Fruit fly (Drosophila melanogaster) whole organism, embryonic: ENCODE data around the gene Vha16-2.
A peak's percentile ranks its signal among the peaks of the same experiment; 100 is the strongest.

Experiments
- BEAF-32 ChIP-seq: fragments of 200-800 bp; sonication (Bioruptor generic); optimal IDR thresholded peaks from 3 replicates; lab custom pipeline; 2017; ENCODE audit warnings: missing biosample characterization, missing genetic modification characterization, mild to moderate bottlenecking, moderate library complexity, missing genetic modification reagents
- Bgb ChIP-seq: fragments of 200-800 bp; sonication (Bioruptor generic); IDR thresholded peaks from 2 replicates; pipeline ENCODE4 v1.3.6; 2022; ENCODE audit warnings: missing biosample characterization, missing genetic modification characterization; ENCODE audit not compliant: partially characterized antibody
- BtbVII ChIP-seq: fragments of 200-800 bp; sonication (Bioruptor generic); optimal IDR thresholded peaks from 3 replicates; lab custom pipeline; 2017; ENCODE audit warnings: missing biosample characterization, mild to moderate bottlenecking, missing genetic modification characterization
- CG10543 ChIP-seq: fragments of 200-800 bp; sonication (Bioruptor generic); optimal IDR thresholded peaks from 3 replicates; lab custom pipeline; 2017; ENCODE audit warnings: missing biosample characterization, mild to moderate bottlenecking, missing genetic modification characterization, moderate library complexity
- CG11456 ChIP-seq: fragments of 200-800 bp; sonication (Bioruptor generic); IDR thresholded peaks from 3 replicates; pipeline ENCODE4 v1.3.6; 2022; ENCODE audit warnings: missing biosample characterization, missing genetic modification characterization
- CG11504 ChIP-seq: fragments of 200-800 bp; sonication (Bioruptor generic); optimal IDR thresholded peaks from 3 replicates; lab custom pipeline; 2019; ENCODE audit warnings: missing biosample characterization, mild to moderate bottlenecking, missing genetic modification characterization, moderate library complexity
- CG1233 ChIP-seq: fragments of 200-800 bp; sonication (Bioruptor generic); optimal IDR thresholded peaks from 4 replicates; lab custom pipeline; 2018; ENCODE audit warnings: missing biosample characterization, mild to moderate bottlenecking, missing genetic modification characterization
- CG12744 ChIP-seq: fragments of 200-800 bp; sonication (Bioruptor generic); optimal IDR thresholded peaks from 2 replicates; lab custom pipeline; 2016; ENCODE audit warnings: missing biosample characterization, missing genetic modification characterization
- CG15514 ChIP-seq: fragments of 200-800 bp; sonication (Bioruptor generic); optimal IDR thresholded peaks from 3 replicates; lab custom pipeline; 2017; ENCODE audit warnings: missing biosample characterization, missing genetic modification characterization, mild to moderate bottlenecking, moderate library complexity, missing genetic modification reagents
- CG1603 ChIP-seq: fragments of 200-800 bp; sonication (Bioruptor generic); optimal IDR thresholded peaks from 2 replicates; lab custom pipeline; 2019; ENCODE audit warnings: missing biosample characterization, mild to moderate bottlenecking, missing genetic modification characterization, moderate library complexity
- CG1647 ChIP-seq: fragments of 200-800 bp; sonication (Bioruptor generic); optimal IDR thresholded peaks from 3 replicates; lab custom pipeline; 2016; ENCODE audit warnings: missing biosample characterization, missing genetic modification characterization
- CG16779 ChIP-seq: fragments of 200-800 bp; sonication (Bioruptor generic); IDR thresholded peaks from 2 replicates; pipeline ENCODE4 v1.3.6; 2022; ENCODE audit warnings: missing biosample characterization, missing genetic modification characterization
- CG18011 ChIP-seq: fragments of 200-800 bp; sonication (Bioruptor generic); optimal IDR thresholded peaks from 2 replicates; lab custom pipeline; 2017; ENCODE audit warnings: missing biosample characterization, missing genetic modification characterization, mild to moderate bottlenecking, moderate library complexity, missing genotype
- CG18619 ChIP-seq: fragments of 200-800 bp; sonication (Bioruptor generic); optimal IDR thresholded peaks from 3 replicates; lab custom pipeline; 2017; ENCODE audit warnings: missing biosample characterization, mild to moderate bottlenecking, missing genetic modification characterization
- CG2116 ChIP-seq: fragments of 200-800 bp; sonication (Bioruptor generic); optimal IDR thresholded peaks from 3 replicates; lab custom pipeline; 2018; ENCODE audit warnings: missing biosample characterization, mild to moderate bottlenecking, missing genetic modification characterization
- CG32532 ChIP-seq: fragments of 200-800 bp; sonication (Bioruptor generic); IDR thresholded peaks from 2 replicates; pipeline ENCODE4 v1.3.6; 2022; ENCODE audit warnings: missing biosample characterization, missing genetic modification characterization
- CG32772 ChIP-seq: fragments of 200-800 bp; sonication (Bioruptor generic); IDR thresholded peaks from 2 replicates; pipeline ENCODE4 v1.3.6; 2022; ENCODE audit warnings: missing biosample characterization, missing genetic modification characterization
- CG4854 ChIP-seq: fragments of 200-800 bp; sonication (Bioruptor generic); optimal IDR thresholded peaks from 2 replicates; lab custom pipeline; 2016; ENCODE audit warnings: missing biosample characterization, missing genetic modification characterization, inconsistent platforms
- CG8359 ChIP-seq: fragments of 200-800 bp; sonication (Bioruptor generic); optimal IDR thresholded peaks from 2 replicates; lab custom pipeline; 2017; ENCODE audit warnings: missing biosample characterization, mild to moderate bottlenecking, missing genetic modification characterization, borderline replicate concordance
- CG9609 ChIP-seq: fragments of 200-800 bp; sonication (Bioruptor generic); optimal IDR thresholded peaks from 3 replicates; lab custom pipeline; 2016; ENCODE audit warnings: missing biosample characterization, missing genetic modification characterization
- CG9876 ChIP-seq: fragments of 200-800 bp; sonication (Bioruptor generic); optimal IDR thresholded peaks from 2 replicates; lab custom pipeline; 2016; ENCODE audit warnings: missing biosample characterization, missing genetic modification characterization
- D19B ChIP-seq: fragments of 200-800 bp; sonication (Bioruptor generic); optimal IDR thresholded peaks from 2 replicates; lab custom pipeline; 2017; ENCODE audit warnings: missing biosample characterization, mild to moderate bottlenecking, missing genetic modification characterization
- Dref ChIP-seq: fragments of 200-800 bp; sonication (Bioruptor generic); IDR thresholded peaks from 2 replicates; pipeline ENCODE4 v1.3.6; 2022; ENCODE audit warnings: missing biosample characterization, missing genetic modification characterization
- Ets97D ChIP-seq: fragments of 200-800 bp; sonication (Bioruptor generic); optimal IDR thresholded peaks from 3 replicates; lab custom pipeline; 2016; ENCODE audit warnings: missing biosample characterization, missing genetic modification characterization
- GATAe ChIP-seq: fragments of 200-800 bp; sonication (Bioruptor generic); conservative IDR thresholded peaks from 2 replicates; pipeline ENCODE4 v1.3.6; 2022; ENCODE audit warnings: missing biosample characterization, missing genetic modification characterization
- Lpt ChIP-seq: fragments of >200 bp; optimal IDR thresholded peaks from 2 replicates; lab custom pipeline; 2018; ENCODE audit warnings: missing biosample characterization, missing genetic modification characterization
- NC2α ChIP-seq: fragments of 200-800 bp; sonication (Bioruptor generic); optimal IDR thresholded peaks from 2 replicates; lab custom pipeline; 2016; ENCODE audit warnings: missing biosample characterization, missing genetic modification characterization
- Taf1 ChIP-seq: fragments of 200-800 bp; sonication (Bioruptor generic); IDR thresholded peaks from 2 replicates; pipeline ENCODE4 v1.3.6; 2022; ENCODE audit warnings: missing biosample characterization, missing genetic modification characterization
- Vsx1 ChIP-seq: fragments of 200-800 bp; sonication (Bioruptor generic); optimal IDR thresholded peaks from 2 replicates; lab custom pipeline; 2017; ENCODE audit warnings: missing biosample characterization, mild to moderate bottlenecking, missing genetic modification characterization, missing genetic modification reagents
- abd-A ChIP-seq: fragments of 200-800 bp; sonication (Bioruptor generic); optimal IDR thresholded peaks from 3 replicates; lab custom pipeline; 2019; ENCODE audit warnings: missing biosample characterization, mild to moderate bottlenecking, missing genetic modification characterization, moderate library complexity
- cato ChIP-seq: fragments of 200-800 bp; sonication (Bioruptor generic); optimal IDR thresholded peaks from 2 replicates; lab custom pipeline; 2016; ENCODE audit warnings: missing biosample characterization, missing genetic modification characterization, borderline replicate concordance
- ci ChIP-seq: fragments of 200-800 bp; sonication (Bioruptor generic); IDR thresholded peaks from 3 replicates; pipeline ENCODE4 v1.3.6; 2022; ENCODE audit warnings: missing biosample characterization, missing genetic modification characterization
- ewg ChIP-seq: fragments of 200-800 bp; sonication (Bioruptor generic); optimal IDR thresholded peaks from 3 replicates; lab custom pipeline; 2017; ENCODE audit warnings: mild to moderate bottlenecking, missing biosample characterization, missing genetic modification reagents, missing genetic modification characterization
- exex ChIP-seq: fragments of 200-800 bp; sonication (Bioruptor generic); optimal IDR thresholded peaks from 4 replicates; lab custom pipeline; 2018; ENCODE audit warnings: missing biosample characterization, mild to moderate bottlenecking, missing genetic modification characterization, moderate library complexity
- ind ChIP-seq: fragments of 200-800 bp; sonication (Bioruptor generic); optimal IDR thresholded peaks from 3 replicates; lab custom pipeline; 2016; ENCODE audit warnings: missing biosample characterization, missing genetic modification characterization
- jing ChIP-seq: fragments of 200-800 bp; sonication (Bioruptor generic); optimal IDR thresholded peaks from 2 replicates; lab custom pipeline; 2018; ENCODE audit warnings: missing biosample characterization, mild to moderate bottlenecking, missing genetic modification characterization
- nerfin-2 ChIP-seq: fragments of 200-800 bp; sonication (Bioruptor generic); IDR thresholded peaks from 2 replicates; pipeline ENCODE4 v1.3.6; 2022; ENCODE audit warnings: missing biosample characterization, missing genetic modification characterization; ENCODE audit not compliant: partially characterized antibody
- odd ChIP-seq: fragments of 200-800 bp; sonication (Bioruptor generic); optimal IDR thresholded peaks from 2 replicates; lab custom pipeline; 2017; ENCODE audit warnings: missing biosample characterization, mild to moderate bottlenecking, missing genetic modification characterization
- pfk ChIP-seq: fragments of 200-800 bp; sonication (Bioruptor generic); optimal IDR thresholded peaks from 2 replicates; lab custom pipeline; 2018; ENCODE audit warnings: missing biosample characterization, mild to moderate bottlenecking, missing genetic modification characterization, moderate library complexity
- salm ChIP-seq: fragments of 200-800 bp; sonication (Bioruptor generic); optimal IDR thresholded peaks from 2 replicates; lab custom pipeline; 2018; ENCODE audit warnings: missing biosample characterization, mild to moderate bottlenecking, missing genetic modification characterization
- sc ChIP-seq, 3 experiments: fragments of >200 bp in 2 of 3; fragments of 200-800 bp in 1 of 3; sonication (Bioruptor generic) in 1 of 3; optimal IDR thresholded peaks; 2 replicates in 2 of 3; 3 replicates in 1 of 3; lab custom pipeline; 2017; ENCODE audit warnings: mild to moderate bottlenecking in 1 of 3, missing biosample characterization in 1 of 3, missing genetic modification characterization in 1 of 3, missing genetic modification reagents in 1 of 3
- scrt ChIP-seq: fragments of 200-800 bp; sonication (Bioruptor generic); optimal IDR thresholded peaks from 2 replicates; lab custom pipeline; 2018; ENCODE audit warnings: missing biosample characterization, mild to moderate bottlenecking, missing genetic modification characterization, moderate library complexity
- sd ChIP-seq: fragments of 200-800 bp; sonication (Bioruptor generic); optimal IDR thresholded peaks from 3 replicates; lab custom pipeline; 2018; ENCODE audit warnings: missing biosample characterization, mild to moderate bottlenecking, missing genetic modification characterization, moderate library complexity
- tap ChIP-seq: fragments of 200-800 bp; optimal IDR thresholded peaks from 3 replicates; lab custom pipeline; 2019; ENCODE audit warnings: missing biosample characterization, mild to moderate bottlenecking, missing genetic modification characterization, moderate library complexity
- tgo ChIP-seq: fragments of 200-800 bp; sonication (Bioruptor generic); IDR thresholded peaks from 3 replicates; pipeline ENCODE4 v1.3.6; 2022; ENCODE audit warnings: missing biosample characterization, missing genetic modification characterization
- ttk ChIP-seq: fragments of 200-800 bp; sonication (Bioruptor generic); IDR thresholded peaks from 2 replicates; pipeline ENCODE4 v2.1.2; 2022; ENCODE audit warnings: missing biosample characterization, missing genetic modification characterization
- unc-4 ChIP-seq: fragments of 200-800 bp; sonication (Bioruptor generic); IDR thresholded peaks from 2 replicates; pipeline ENCODE4 v1.3.6; 2022; ENCODE audit warnings: missing biosample characterization, missing genetic modification characterization; ENCODE audit not compliant: partially characterized antibody
- wek ChIP-seq: fragments of 200-800 bp; sonication (Bioruptor generic); optimal IDR thresholded peaks from 3 replicates; lab custom pipeline; 2018; ENCODE audit warnings: missing biosample characterization, mild to moderate bottlenecking, missing genetic modification characterization, moderate library complexity

The Vha16-2 gene

dm6 chr3L:11491222-11491873 lies 16.6 kb downstream of the Vha16-2 start (continued):
- TF ChIP-seq CG2116 (GFP tag; lab: Kevin White, UChicago), result no peak
- TF ChIP-seq NC2α (GFP tag; lab: Kevin White, UChicago), result no peak
- TF ChIP-seq BtbVII (GFP tag; lab: Kevin White, UChicago), result peak; percentile 61
- no peak for TF ChIP-seq CG16779 (GFP tag; lab: Robert Waterston, UW)
- peak; percentile 81 for TF ChIP-seq CG32532 (GFP tag; lab: Robert Waterston, UW)
- no peak for TF ChIP-seq Lpt (GFP tag; lab: Kevin White, UChicago)
- TF ChIP-seq cato (GFP tag; lab: Kevin White, UChicago), result no peak
- no peak for TF ChIP-seq BEAF-32
- no peak for TF ChIP-seq CG12744 (GFP tag; lab: Kevin White, UChicago)
- no peak for TF ChIP-seq ewg
- peak; percentile 28 for TF ChIP-seq jing (GFP tag; lab: Kevin White, UChicago)
- TF ChIP-seq ttk (GFP tag; lab: Robert Waterston, UW), result peak; percentile 70; the same call in 1 of the 2 replicates
- peak; percentile 58 for TF ChIP-seq tap (tag; lab: Kevin White, UChicago)
- peak; percentile 50 for TF ChIP-seq CG15514 (GFP tag; lab: Kevin White, UChicago)
- TF ChIP-seq CG1233 (GFP tag; lab: Kevin White, UChicago), result no peak
- no peak for TF ChIP-seq sc (optimal IDR thresholded peaks at IDR 0.05; lab: Kevin White, UChicago)
- no peak for TF ChIP-seq sc (GFP tag; optimal IDR thresholded peaks at IDR 0.05; lab: Kevin White, UChicago)
- no peak; the same call in 2 of the 3 replicates for TF ChIP-seq CG11456
- no peak for TF ChIP-seq abd-A (tag; lab: Kevin White, UChicago)
- TF ChIP-seq salm, result no peak
- no peak for TF ChIP-seq CG8359 (GFP tag; lab: Kevin White, UChicago)
- peak; percentile 61; the same call in 2 of the 3 replicates for TF ChIP-seq ci
- no peak for TF ChIP-seq pfk (GFP tag; lab: Kevin White, UChicago)
- no peak for TF ChIP-seq GATAe (GFP tag; lab: Robert Waterston, UW)
- TF ChIP-seq CG18011 (GFP tag; lab: Kevin White, UChicago), result peak; percentile 8
- no peak for TF ChIP-seq Dref (GFP tag; lab: Robert Waterston, UW)
- TF ChIP-seq tgo (GFP tag; lab: Robert Waterston, UW), result peak; percentile 56; the same call in 2 of the 3 replicates
- peak; percentile 51 for TF ChIP-seq D19B (GFP tag; lab: Kevin White, UChicago)
- no peak for TF ChIP-seq CG9876 (GFP tag; lab: Kevin White, UChicago)
- peak; percentile 37 for TF ChIP-seq CG10543 (GFP tag; lab: Kevin White, UChicago)
- TF ChIP-seq CG18619 (GFP tag; lab: Kevin White, UChicago), result peak; percentile 49
- TF ChIP-seq Vsx1 (GFP tag; lab: Kevin White, UChicago), result no peak
- peak; percentile 18 for TF ChIP-seq Ets97D (GFP tag; lab: Kevin White, UChicago)
- TF ChIP-seq CG11504 (tag; lab: Kevin White, UChicago), result peak; percentile 72
- TF ChIP-seq CG4854 (GFP tag; lab: Kevin White, UChicago), result no peak
- TF ChIP-seq nerfin-2 (GFP tag; lab: Robert Waterston, UW), result no peak
- no peak for TF ChIP-seq exex (tag; lab: Kevin White, UChicago)
- TF ChIP-seq scrt (GFP tag; lab: Kevin White, UChicago), result peak; percentile 28
- TF ChIP-seq Bgb (GFP tag; lab: Robert Waterston, UW), result no peak; the same call in 1 of the 2 replicates
- peak; percentile 64; the same call in 1 of the 2 replicates for TF ChIP-seq Taf1
- no peak for TF ChIP-seq wek (GFP tag; lab: Kevin White, UChicago)
- TF ChIP-seq unc-4 (GFP tag; lab: Robert Waterston, UW), result no peak
- TF ChIP-seq CG1647 (GFP tag; lab: Kevin White, UChicago), result no peak
- TF ChIP-seq ind (GFP tag; lab: Kevin White, UChicago), result peak; percentile 67
- no peak for TF ChIP-seq odd (GFP tag; lab: Kevin White, UChicago)
- peak; percentile 40 for TF ChIP-seq CG9609
- TF ChIP-seq sd, result peak; percentile 37
- TF ChIP-seq CG32772, result peak; percentile 58; the same call in 1 of the 2 replicates
- peak; percentile 38 for TF ChIP-seq CG1603
